Worm (Caenorhabditis elegans): ENCODE results near the gene drl-1.

drl-1 gene

DNA sequence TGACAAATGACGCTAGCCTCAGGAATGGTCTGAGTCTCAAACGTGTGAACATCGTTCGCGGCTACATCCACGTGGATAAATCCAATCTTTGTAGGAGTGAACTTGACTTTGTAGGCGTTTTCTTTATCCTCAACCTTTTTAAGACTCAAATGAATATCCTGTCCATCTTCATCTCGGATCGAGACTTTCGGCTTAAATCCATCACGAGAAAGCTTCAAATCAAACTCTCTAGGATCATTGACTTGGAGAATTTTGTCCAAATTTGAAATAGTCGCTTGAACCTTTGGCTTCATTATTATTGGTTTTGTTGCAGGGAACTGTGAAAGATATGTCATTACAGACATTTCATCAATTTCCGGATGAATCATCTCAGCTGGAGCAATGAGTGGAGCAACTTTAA, 49.1 kb downstream of the drl-1 start:
- TF ChIP-seq Y5F2A.4 (GFP tag; optimal IDR thresholded peaks at IDR 0.05), result no peak
- no peak for TF ChIP-seq F49E8.2 (tag; optimal IDR thresholded peaks at IDR 0.05; ENCODE audit: borderline replicate concordance)
- TF ChIP-seq nhr-41 (GFP tag; IDR thresholded peaks at IDR 0.05), result no peak
- TF ChIP-seq tag-97 (GFP tag; IDR thresholded peaks at IDR 0.05), result no peak
- no peak for TF ChIP-seq dmd-8 (GFP tag; IDR thresholded peaks at IDR 0.05)
- no peak for TF ChIP-seq nhr-10 (tag; optimal IDR thresholded peaks at IDR 0.05)
- peak in 1 of 2 experiments; percentile 92 for TF ChIP-seq unc-62 (GFP tag; optimal IDR thresholded peaks at IDR 0.05 in 1 of 2)
- no peak for TF ChIP-seq unc-62 (tag; optimal IDR thresholded peaks at IDR 0.05)

DNA sequence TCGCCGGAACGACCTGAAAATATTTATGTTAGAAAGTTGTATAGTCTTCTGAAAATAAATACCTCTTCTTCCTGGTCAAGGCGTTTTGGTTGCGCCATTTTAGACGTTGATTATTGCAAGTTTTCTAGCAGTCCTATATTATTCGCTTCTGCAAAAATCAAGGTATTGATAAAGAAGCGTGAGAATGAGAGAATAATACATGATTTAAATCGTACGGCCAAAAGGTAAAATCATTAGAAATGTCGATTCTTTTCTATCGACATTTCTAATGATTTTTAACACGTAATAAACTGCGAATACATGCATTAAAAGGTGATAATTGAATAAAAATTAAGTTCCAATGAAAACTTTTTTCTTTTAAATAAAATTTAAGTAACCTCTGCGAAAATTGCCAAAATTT, 51.1 kb downstream of the drl-1 start, which contains the start of gene fln-1:
Gene fln-1, minus strand, starts transcription at position 101 of the 400 bp plus-strand sequence.
- TF ChIP-seq F10B5.3 (tag; optimal IDR thresholded peaks at IDR 0.05), result no peak
- TF ChIP-seq nhr-11 (tag; optimal IDR thresholded peaks at IDR 0.05), result no peak
- no peak for TF ChIP-seq zag-1 (tag; optimal IDR thresholded peaks at IDR 0.05)
- TF ChIP-seq nhr-76 (tag; optimal IDR thresholded peaks at IDR 0.05), result no peak
- TF ChIP-seq set-16 (GFP tag; IDR thresholded peaks at IDR 0.05), result no peak
- no peak for TF ChIP-seq ces-1 (GFP tag; optimal IDR thresholded peaks at IDR 0.05)
- no peak for TF ChIP-seq hlh-11 (tag; optimal IDR thresholded peaks at IDR 0.05)
- no peak for TF ChIP-seq ctbp-1 (GFP tag; IDR thresholded peaks at IDR 0.05)
- no peak for TF ChIP-seq ceh-28 (tag; optimal IDR thresholded peaks at IDR 0.05)

DNA sequence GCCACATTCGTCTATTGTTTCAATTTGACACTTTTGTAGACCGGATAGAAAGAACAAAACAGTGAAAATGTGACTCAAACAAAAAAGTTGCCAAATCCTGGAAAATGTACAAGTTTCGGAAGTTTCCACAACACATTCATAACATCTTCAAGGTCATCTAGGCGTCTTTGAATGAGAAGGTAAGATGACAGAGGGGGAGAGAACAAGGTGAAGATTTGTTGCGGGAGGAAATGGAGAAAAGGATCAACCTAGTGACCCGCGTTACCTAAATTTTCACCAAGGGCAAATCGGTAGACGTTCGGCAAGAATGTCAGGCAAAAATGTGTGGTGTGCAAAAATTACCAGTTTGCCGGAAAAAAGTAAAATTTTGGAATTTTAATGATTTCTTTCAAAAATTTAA, 52.9 kb downstream of the drl-1 start:
- no peak for TF ChIP-seq nhr-42 (GFP tag; IDR thresholded peaks at IDR 0.05)
- TF ChIP-seq aly-2 (tag; optimal IDR thresholded peaks at IDR 0.05), result no peak
- TF ChIP-seq lin-13 (GFP tag; optimal IDR thresholded peaks at IDR 0.05), result no peak
- TF ChIP-seq unc-39 (tag; optimal IDR thresholded peaks at IDR 0.05), result no peak
- TF ChIP-seq duxl-1 (tag; optimal IDR thresholded peaks at IDR 0.05; ENCODE audit: poor library complexity), result no peak
- TF ChIP-seq lin-15B (tag; optimal IDR thresholded peaks at IDR 0.05), result no peak
- no peak for TF ChIP-seq lin-39 (tag; optimal IDR thresholded peaks at IDR 0.05)
- no peak for TF ChIP-seq lin-38 (GFP tag; IDR thresholded peaks at IDR 0.05)
- no peak for TF ChIP-seq set-16 (GFP tag; IDR thresholded peaks at IDR 0.05)
- TF ChIP-seq mxl-3 (GFP tag; optimal IDR thresholded peaks at IDR 0.05), result no peak
- no peak for TF ChIP-seq nhr-28 (tag; optimal IDR thresholded peaks at IDR 0.05)
- TF ChIP-seq dmd-9 (GFP tag; IDR thresholded peaks at IDR 0.05), result no peak
- TF ChIP-seq nhr-41 (GFP tag; IDR thresholded peaks at IDR 0.05), result no peak
- no peak for TF ChIP-seq hmg-1.1 (GFP tag; IDR thresholded peaks at IDR 0.05)
- TF ChIP-seq spr-1 (tag; optimal IDR thresholded peaks at IDR 0.05), result no peak
- no peak for TF ChIP-seq tag-97 (GFP tag; IDR thresholded peaks at IDR 0.05)
- no peak for TF ChIP-seq ces-1 (GFP tag; optimal IDR thresholded peaks at IDR 0.05)
- no peak for TF ChIP-seq zip-2 (tag; optimal IDR thresholded peaks at IDR 0.05)
- TF ChIP-seq nhr-25 (tag; optimal IDR thresholded peaks at IDR 0.05; ENCODE audit: borderline replicate concordance, insufficient read depth), result no peak

DNA sequence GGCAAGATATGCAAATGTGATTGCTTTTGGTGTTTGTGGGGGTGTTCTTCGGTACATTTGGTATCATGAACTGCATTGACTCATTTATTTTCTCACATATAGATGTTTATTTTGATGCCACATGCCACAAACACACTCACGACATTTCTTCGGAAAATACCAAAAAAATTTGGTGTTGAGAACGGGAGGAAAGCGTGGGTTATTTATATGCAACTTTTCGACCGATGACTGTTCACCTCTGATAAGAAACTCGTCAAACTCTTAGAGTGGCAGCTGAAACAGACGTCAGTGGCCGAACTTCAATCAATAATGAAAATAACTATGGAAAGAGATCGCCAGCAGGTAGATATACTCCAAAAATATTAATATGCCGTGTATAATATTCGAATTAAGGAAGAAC, 53.5 kb downstream of the drl-1 start:
- TF ChIP-seq tag-97 (GFP tag; IDR thresholded peaks at IDR 0.05) (no peak), nhr-77 (tag; optimal IDR thresholded peaks at IDR 0.05) (no peak), dpl-1 (GFP tag; optimal IDR thresholded peaks at IDR 0.05) (no peak), ztf-7 (tag; optimal IDR thresholded peaks at IDR 0.05) (no peak), lsy-2 (tag; optimal IDR thresholded peaks at IDR 0.05) (no peak), spr-3 (GFP tag; optimal IDR thresholded peaks at IDR 0.05) (no peak), unc-62 (GFP tag; optimal IDR thresholded peaks at IDR 0.05 in 1 of 2) (no peak), unc-62 (tag; optimal IDR thresholded peaks at IDR 0.05) (no peak), zag-1 (tag; optimal IDR thresholded peaks at IDR 0.05) (no peak), fkh-10 (GFP tag; optimal IDR thresholded peaks at IDR 0.05) (no peak), ama-1 (optimal IDR thresholded peaks at IDR 0.05) (no peak), hlh-30 (tag; optimal IDR thresholded peaks at IDR 0.05; ENCODE audit: insufficient read depth) (peak; percentile 32), hlh-11 (tag; optimal IDR thresholded peaks at IDR 0.05) (peak; percentile 32), zip-11 (GFP tag; IDR thresholded peaks at IDR 0.05) (no peak), mxl-2 (GFP tag; conservative IDR thresholded peaks at IDR 0.05) (no peak), ces-1 (GFP tag; optimal IDR thresholded peaks at IDR 0.05) (no peak), Y5F2A.4 (GFP tag; optimal IDR thresholded peaks at IDR 0.05) (no peak), F49E8.2 (tag; optimal IDR thresholded peaks at IDR 0.05; ENCODE audit: borderline replicate concordance) (no peak), dve-1 (tag; optimal IDR thresholded peaks at IDR 0.05; ENCODE audit: insufficient read depth) (peak; percentile 15), mxl-3 (GFP tag; optimal IDR thresholded peaks at IDR 0.05) (no peak), lin-39 (tag; optimal IDR thresholded peaks at IDR 0.05) (no peak), rbr-2 (tag; optimal IDR thresholded peaks at IDR 0.05) (no peak), fos-1 (tag; optimal IDR thresholded peaks at IDR 0.05) (no peak), egl-27 (tag; optimal IDR thresholded peaks at IDR 0.05) (no peak), dmd-9 (GFP tag; IDR thresholded peaks at IDR 0.05) (no peak), T20F7.1 (GFP tag; optimal IDR thresholded peaks at IDR 0.05) (no peak)
